Worm (Caenorhabditis elegans) whole organism, L4/young adult: ENCODE data around the gene F09E5.12.
A peak's percentile ranks its signal among the peaks of the same experiment; 100 is the strongest.

Experiments used
- W03F9.2 ChIP-seq: fragments of 150-350 bp; optimal IDR thresholded peaks from 2 replicates; lab custom pipeline; 2014; ENCODE audit warnings: missing biosample characterization, missing genetic modification characterization
- dao-5 ChIP-seq: sonication (generic microtip); optimal IDR thresholded peaks from 2 replicates; lab custom pipeline; 2016; ENCODE audit warnings: missing genotype, missing genetic modification characterization, moderate library complexity, missing compliant biosample characterization
- him-1 ChIP-seq: sonication (generic microtip); optimal IDR thresholded peaks from 2 replicates; lab custom pipeline; 2016; ENCODE audit warnings: missing genotype, missing genetic modification reagents, missing genetic modification characterization, missing compliant biosample characterization

The F09E5.12 gene

ce11 chrII:5391447-5391846, 20.9 kb upstream of the F09E5.12 start:
- TF ChIP-seq him-1 (tag; lab: Kevin White, UChicago) (no peak), dao-5 (tag; lab: Kevin White, UChicago) (no peak), W03F9.2 (tag; lab: Kevin White, UChicago) (no peak)

DNA sequence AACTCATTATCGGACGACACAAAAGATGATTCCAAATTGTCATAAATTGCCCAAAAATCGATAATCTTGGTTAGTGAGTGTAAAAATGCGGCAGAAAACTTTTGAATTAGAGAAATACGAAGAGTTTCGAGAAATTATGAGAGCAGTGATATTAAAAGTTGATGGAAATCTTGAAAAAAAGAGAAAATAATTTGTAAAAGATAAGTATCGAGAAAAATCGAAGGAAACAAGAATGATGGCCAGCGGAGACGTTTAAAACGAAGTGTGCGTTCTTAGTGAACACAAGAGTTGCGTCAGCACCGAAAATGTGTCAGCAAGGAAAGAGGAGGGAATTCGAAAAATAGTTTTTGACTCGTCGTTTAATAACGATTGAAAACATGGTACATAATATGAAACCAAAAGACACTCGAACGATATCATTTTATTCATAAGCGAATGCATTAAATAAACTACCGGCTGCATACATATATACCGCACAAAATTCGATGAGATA, 19.3 kb upstream of the F09E5.12 start, which contains the start of gene ndx-6:
TSS of gene ndx-6 (minus strand) at position 51 of the 493 bp plus-strand sequence.
- TF ChIP-seq W03F9.2 (tag; lab: Kevin White, UChicago) (peak; percentile 72), dao-5 (tag; lab: Kevin White, UChicago) (no peak), him-1 (tag; lab: Kevin White, UChicago) (peak; percentile 24)

ce11 chrII:5388786-5389421, 18.4 kb upstream of the F09E5.12 start, which contains the start of gene rsp-4:
Gene rsp-4, minus strand, starts transcription at chrII:5388836.
- TF ChIP-seq him-1 (tag; lab: Kevin White, UChicago), result no peak
- no peak for TF ChIP-seq W03F9.2 (tag; lab: Kevin White, UChicago)
- no peak for TF ChIP-seq dao-5 (tag; lab: Kevin White, UChicago)

DNA sequence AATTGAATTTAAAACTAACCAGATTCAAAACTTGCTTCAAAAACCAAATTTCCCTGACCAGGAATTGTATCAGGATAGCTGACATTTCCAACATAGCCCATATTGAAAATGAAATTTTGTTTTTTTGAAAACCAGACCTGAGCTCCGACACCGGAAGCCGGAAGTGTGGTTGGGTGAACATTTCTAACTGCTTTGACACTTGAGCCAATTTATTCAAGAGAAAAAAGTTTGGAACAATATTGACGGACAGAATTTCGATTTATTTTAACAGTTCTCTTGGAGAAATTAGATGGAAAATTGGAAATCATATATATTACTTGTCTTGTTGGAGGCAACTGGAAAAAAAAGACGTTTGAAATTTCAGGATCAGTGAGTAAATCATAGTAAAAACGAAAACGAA, 16.7 kb upstream of the F09E5.12 start, which contains the start of gene ccpp-6:
TSS of gene ccpp-6 (minus strand) at position 101 of the 400 bp plus-strand sequence.
- TF ChIP-seq dao-5 (tag; lab: Kevin White, UChicago), result no peak
- TF ChIP-seq W03F9.2 (tag; lab: Kevin White, UChicago), result no peak
- no peak for TF ChIP-seq him-1 (tag; lab: Kevin White, UChicago)

DNA sequence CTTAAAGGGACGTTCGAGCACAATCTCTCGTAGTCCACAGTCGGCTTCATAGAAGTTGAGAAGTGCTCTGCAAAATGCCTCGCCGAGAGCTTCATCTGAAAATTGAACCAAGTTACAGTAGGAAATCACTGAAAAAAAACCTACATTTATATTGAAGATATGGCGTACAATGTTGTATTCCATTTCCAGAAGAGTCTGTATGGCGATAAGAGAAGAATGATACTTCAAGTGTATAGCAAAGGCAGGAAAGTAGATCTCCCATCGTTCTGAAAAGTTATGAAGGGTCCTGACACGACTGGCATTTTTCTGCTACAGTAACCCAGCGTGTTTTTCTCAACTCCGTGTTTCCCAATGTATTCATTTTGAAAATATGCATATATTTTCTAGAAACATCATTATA, 13.7 kb upstream of the F09E5.12 start:
- TF ChIP-seq him-1 (tag; lab: Kevin White, UChicago) (no peak), dao-5 (tag; lab: Kevin White, UChicago) (no peak), W03F9.2 (tag; lab: Kevin White, UChicago) (no peak)

ce11 chrII:5379614-5380077, 9.1 kb upstream of the F09E5.12 start, which contains the start of gene pkc-3:
Gene pkc-3, plus strand, starts transcription at chrII:5380027.
- TF ChIP-seq W03F9.2 (tag; lab: Kevin White, UChicago) (no peak), dao-5 (tag; lab: Kevin White, UChicago) (no peak), him-1 (tag; lab: Kevin White, UChicago) (no peak)

DNA sequence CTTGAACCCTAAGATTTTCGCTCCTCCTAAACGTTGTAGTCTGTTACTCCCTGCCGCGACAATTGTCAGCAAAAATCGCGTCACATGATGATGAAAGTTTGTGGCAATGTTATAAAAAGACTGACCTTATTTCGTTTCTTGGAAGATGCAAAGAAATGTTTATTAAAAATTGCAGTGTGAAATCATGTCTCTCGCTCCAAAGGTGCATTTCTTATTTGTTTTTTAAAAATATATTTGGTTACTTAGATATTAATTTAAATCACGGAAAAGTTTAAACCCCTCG, 7.6 kb upstream of the F09E5.12 start:
- TF ChIP-seq W03F9.2 (tag; lab: Kevin White, UChicago), result no peak

- TF ChIP-seq dao-5 (tag; lab: Kevin White, UChicago), result no peak
- TF ChIP-seq him-1 (tag; lab: Kevin White, UChicago), result no peak
- TF ChIP-seq W03F9.2 (tag; lab: Kevin White, UChicago), result no peak
Measured at ce11 chrII:5377467-5378238, 7.1 kb upstream of the F09E5.12 start, which contains the start of gene prdx-2. Gene prdx-2, plus strand, starts transcription at chrII:5378195.

ce11 chrII:5374967-5375366, 4.4 kb upstream of the F09E5.12 start, which contains the start of gene algn-2:
Gene algn-2, plus strand, starts transcription at chrII:5375267.
- TF ChIP-seq W03F9.2 (tag; lab: Kevin White, UChicago) (no peak), him-1 (tag; lab: Kevin White, UChicago) (no peak), dao-5 (tag; lab: Kevin White, UChicago) (no peak)

DNA sequence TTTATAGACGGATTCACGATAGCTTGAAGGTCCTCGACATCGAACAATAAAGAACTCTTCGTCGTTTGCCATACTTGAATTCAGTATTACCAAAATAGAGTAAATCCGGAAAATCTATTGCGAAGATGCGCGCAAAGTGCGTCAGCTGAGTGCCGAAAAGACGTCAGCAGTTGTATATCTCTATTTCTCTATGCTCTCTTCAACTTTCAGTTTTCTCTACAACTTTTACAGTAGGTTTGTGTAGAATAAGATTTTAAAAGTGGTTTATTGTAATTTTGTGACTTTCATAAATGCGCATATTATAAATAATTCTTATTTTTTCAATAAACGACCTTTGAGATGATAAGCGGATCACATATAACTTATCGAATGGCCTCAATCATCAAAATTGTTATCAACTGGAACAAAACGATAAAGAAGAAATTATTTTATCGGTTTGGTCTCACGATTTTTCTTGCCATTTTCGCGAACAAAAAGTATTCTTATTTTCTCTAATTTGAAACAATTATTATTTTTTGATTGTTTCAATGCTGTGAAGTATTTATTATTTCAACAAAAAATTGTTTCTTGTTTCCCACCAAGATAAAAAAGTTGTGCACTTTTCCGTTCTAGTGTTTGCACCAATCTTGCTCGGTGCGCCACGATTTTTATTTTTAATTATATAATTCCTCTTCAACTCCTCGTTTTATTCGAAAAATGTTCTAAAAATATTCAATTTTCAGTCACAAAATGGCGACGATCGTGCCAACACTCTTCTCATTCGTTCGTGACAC, 2.9 kb upstream of the F09E5.12 start, which contains the start of the genes agt-2 and F09E5.3:
TSS of gene agt-2 (minus strand) at position 553 of the 773 bp plus-strand sequence.
TSS of gene F09E5.3 (plus strand) at position 723 of the 773 bp plus-strand sequence.
- TF ChIP-seq W03F9.2 (tag; lab: Kevin White, UChicago), result peak; percentile 89
- no peak for TF ChIP-seq dao-5 (tag; lab: Kevin White, UChicago)
- no peak for TF ChIP-seq him-1 (tag; lab: Kevin White, UChicago)

- no peak for TF ChIP-seq W03F9.2 (tag; lab: Kevin White, UChicago)
- TF ChIP-seq dao-5 (tag; lab: Kevin White, UChicago), result no peak
- TF ChIP-seq him-1 (tag; lab: Kevin White, UChicago), result no peak
Measured at ce11 chrII:5365645-5366044, 4.9 kb downstream of the F09E5.12 start, which contains the start of gene F09E5.16. Gene F09E5.16, minus strand, starts transcription at chrII:5365745.

- TF ChIP-seq dao-5 (tag; lab: Kevin White, UChicago) (no peak), W03F9.2 (tag; lab: Kevin White, UChicago) (no peak), him-1 (tag; lab: Kevin White, UChicago) (no peak)
Measured at ce11 chrII:5364516-5364915, 6.0 kb downstream of the F09E5.12 start.
